Fruit fly (Drosophila melanogaster) whole organism, embryonic: Measurements from ENCODE around the gene Chmp1.

Experiments used
- ATbp ChIP-seq: fragments of 200-800 bp; sonication (Bioruptor generic); optimal IDR thresholded peaks from 2 replicates; lab custom pipeline; 2017; ENCODE audit warnings: missing biosample characterization, mild to moderate bottlenecking, missing genetic modification characterization, missing genetic modification reagents
- CG13123 ChIP-seq: fragments of 200-800 bp; sonication (Bioruptor generic); optimal IDR thresholded peaks from 2 replicates; lab custom pipeline; 2016; ENCODE audit warnings: missing biosample characterization, missing genetic modification characterization
- CG14050 ChIP-seq: fragments of 200-800 bp; sonication (Bioruptor generic); IDR thresholded peaks from 3 replicates; pipeline ENCODE4 v1.3.6; 2022; ENCODE audit warnings: missing biosample characterization, missing genetic modification characterization
- CG16779 ChIP-seq: fragments of 200-800 bp; sonication (Bioruptor generic); IDR thresholded peaks from 2 replicates; pipeline ENCODE4 v1.3.6; 2022; ENCODE audit warnings: missing biosample characterization, missing genetic modification characterization
- CG16863 ChIP-seq: fragments of 200-800 bp; sonication (Bioruptor generic); optimal IDR thresholded peaks from 3 replicates; lab custom pipeline; 2016; ENCODE audit warnings: missing biosample characterization, missing genetic modification characterization
- CG17568 ChIP-seq: fragments of 200-800 bp; sonication (Bioruptor generic); optimal IDR thresholded peaks from 2 replicates; lab custom pipeline; 2018; ENCODE audit warnings: missing biosample characterization, mild to moderate bottlenecking, missing genetic modification characterization, moderate library complexity
- CG2678 ChIP-seq: fragments of 200-800 bp; sonication (Bioruptor generic); optimal IDR thresholded peaks from 3 replicates; lab custom pipeline; 2019; ENCODE audit warnings: missing biosample characterization, mild to moderate bottlenecking, missing genetic modification characterization, moderate library complexity
- CG3065 ChIP-seq: fragments of 200-800 bp; sonication (Bioruptor generic); optimal IDR thresholded peaks from 2 replicates; lab custom pipeline; 2016; ENCODE audit warnings: missing biosample characterization, missing genetic modification characterization
- CG34376 ChIP-seq: fragments of 200-800 bp; sonication (Bioruptor generic); optimal IDR thresholded peaks from 2 replicates; lab custom pipeline; 2018; ENCODE audit warnings: missing biosample characterization, mild to moderate bottlenecking, missing genetic modification characterization
- CG42726 ChIP-seq: fragments of 200-800 bp; sonication (Bioruptor generic); IDR thresholded peaks from 2 replicates; pipeline ENCODE4 v1.3.6; 2022; ENCODE audit warnings: missing biosample characterization, missing genetic modification characterization; ENCODE audit not compliant: partially characterized antibody
- CG43689 ChIP-seq: fragments of 200-800 bp; sonication (Bioruptor generic); IDR thresholded peaks from 2 replicates; pipeline ENCODE4 v1.3.6; 2022; ENCODE audit warnings: missing biosample characterization, missing genetic modification characterization
- CG7745 ChIP-seq: fragments of 200-800 bp; sonication (Bioruptor generic); optimal IDR thresholded peaks from 2 replicates; lab custom pipeline; 2018; ENCODE audit warnings: missing biosample characterization, mild to moderate bottlenecking, missing genetic modification characterization, moderate library complexity
- CG7963 ChIP-seq: fragments of 200-800 bp; sonication (Bioruptor generic); IDR thresholded peaks from 3 replicates; pipeline ENCODE4 v1.3.6; 2022; ENCODE audit warnings: missing biosample characterization, missing genetic modification characterization; ENCODE audit not compliant: partially characterized antibody
- CG8290 ChIP-seq, 3 experiments: fragments of 200-800 bp; sonication (Bioruptor generic); optimal IDR thresholded peaks; 2 replicates each; lab custom pipeline; 2016 to 2019; ENCODE audit warnings: missing biosample characterization in 3 of 3, missing genetic modification characterization in 3 of 3, mild to moderate bottlenecking in 2 of 3, moderate library complexity in 1 of 3
- CG9215 ChIP-seq: fragments of 200-800 bp; sonication (Bioruptor generic); IDR thresholded peaks from 2 replicates; pipeline ENCODE4 v1.3.6; 2022; ENCODE audit warnings: missing biosample characterization, missing genetic modification characterization
- D19A ChIP-seq: fragments of 200-800 bp; optimal IDR thresholded peaks from 3 replicates; lab custom pipeline; 2019; ENCODE audit warnings: missing biosample characterization, mild to moderate bottlenecking, missing genetic modification characterization, moderate library complexity
- Dp ChIP-seq: fragments of 200-800 bp; sonication (Bioruptor generic); optimal IDR thresholded peaks from 2 replicates; lab custom pipeline; 2018; ENCODE audit warnings: missing biosample characterization, mild to moderate bottlenecking, missing genetic modification characterization, moderate library complexity
- Fer2 ChIP-seq: fragments of 200-800 bp; sonication (Bioruptor generic); optimal IDR thresholded peaks from 2 replicates; lab custom pipeline; 2018; ENCODE audit warnings: missing biosample characterization, mild to moderate bottlenecking, missing genetic modification characterization, moderate library complexity
- Gsc ChIP-seq: fragments of 200-800 bp; sonication (Bioruptor generic); IDR thresholded peaks from 2 replicates; pipeline ENCODE4 v1.3.6; 2022; ENCODE audit warnings: missing biosample characterization, missing genetic modification characterization
- Hand ChIP-seq: fragments of 200-800 bp; sonication (Bioruptor generic); optimal IDR thresholded peaks from 2 replicates; lab custom pipeline; 2017; ENCODE audit warnings: mild to moderate bottlenecking, missing biosample characterization, missing genetic modification reagents, missing genetic modification characterization
- Med ChIP-seq: fragments of 200-800 bp; sonication (Bioruptor generic); peaks from one replicate; lab custom pipeline; 2016; ENCODE audit warnings: missing biosample characterization, missing genetic modification characterization, mild to moderate bottlenecking, inconsistent platforms, moderate library complexity
- NK7.1 ChIP-seq: fragments of 200-800 bp; sonication (Bioruptor generic); optimal IDR thresholded peaks from 3 replicates; lab custom pipeline; 2016; ENCODE audit warnings: missing biosample characterization, missing genetic modification characterization
- Oaz ChIP-seq: fragments of 200-800 bp; sonication (Bioruptor generic); IDR thresholded peaks from 2 replicates; pipeline ENCODE4 v1.3.6; 2022; ENCODE audit warnings: missing biosample characterization, missing genetic modification characterization
- Sry-δ ChIP-seq: fragments of 200-800 bp; sonication (Bioruptor generic); optimal IDR thresholded peaks from 2 replicates; lab custom pipeline; 2016; ENCODE audit warnings: missing biosample characterization, missing genetic modification characterization
- Xbp1 ChIP-seq: fragments of 200-800 bp; sonication (Bioruptor generic); optimal IDR thresholded peaks from 3 replicates; lab custom pipeline; 2016; ENCODE audit warnings: missing biosample characterization, mild to moderate bottlenecking, missing genetic modification characterization
- amos ChIP-seq: fragments of 200-800 bp; sonication (Bioruptor generic); IDR thresholded peaks from 2 replicates; pipeline ENCODE4 v1.3.6; 2022; ENCODE audit warnings: missing biosample characterization, missing genetic modification characterization; ENCODE audit not compliant: partially characterized antibody
- az2 ChIP-seq: fragments of 200-800 bp; sonication (Bioruptor generic); optimal IDR thresholded peaks from 3 replicates; lab custom pipeline; 2016; ENCODE audit warnings: missing biosample characterization, missing genetic modification characterization
- crc ChIP-seq: fragments of 200-800 bp; sonication (Bioruptor generic); optimal IDR thresholded peaks from 2 replicates; lab custom pipeline; 2016; ENCODE audit warnings: missing biosample characterization, missing genetic modification characterization
- disco-r ChIP-seq: fragments of 200-800 bp; sonication (Bioruptor generic); optimal IDR thresholded peaks from 2 replicates; lab custom pipeline; 2016; ENCODE audit warnings: missing biosample characterization, missing genetic modification characterization
- en ChIP-seq: fragments of 200-800 bp; sonication (Bioruptor generic); optimal IDR thresholded peaks from 2 replicates; lab custom pipeline; 2016; ENCODE audit warnings: missing biosample characterization, missing genetic modification characterization
- fd102C ChIP-seq: fragments of 200-800 bp; sonication (Bioruptor generic); optimal IDR thresholded peaks from 2 replicates; lab custom pipeline; 2018; ENCODE audit warnings: missing biosample characterization, mild to moderate bottlenecking, missing genetic modification characterization, moderate library complexity
- gce ChIP-seq: fragments of 200-800 bp; sonication (Bioruptor generic); IDR thresholded peaks from 3 replicates; pipeline ENCODE4 v1.3.6; 2022; ENCODE audit warnings: missing biosample characterization, missing genetic modification characterization
- gem ChIP-seq: fragments of 200-800 bp; sonication (Bioruptor generic); optimal IDR thresholded peaks from 2 replicates; lab custom pipeline; 2019; ENCODE audit warnings: missing biosample characterization, mild to moderate bottlenecking, missing genetic modification characterization, moderate library complexity
- grn ChIP-seq: fragments of 200-800 bp; sonication (Bioruptor generic); optimal IDR thresholded peaks from 3 replicates; lab custom pipeline; 2017; ENCODE audit warnings: missing biosample characterization, missing genetic modification characterization
- hb ChIP-seq: fragments of 200-800 bp; sonication (Bioruptor generic); IDR thresholded peaks from 3 replicates; pipeline ENCODE4 v1.3.6; 2022; ENCODE audit warnings: missing biosample characterization, missing genetic modification characterization; ENCODE audit not compliant: partially characterized antibody
- kni ChIP-seq: fragments of 200-800 bp; sonication (Bioruptor generic); optimal IDR thresholded peaks from 3 replicates; lab custom pipeline; 2017; ENCODE audit warnings: mild to moderate bottlenecking, missing biosample characterization, missing genetic modification reagents, missing genetic modification characterization
- peb ChIP-seq: fragments of 200-800 bp; sonication (Bioruptor generic); IDR thresholded peaks from 2 replicates; pipeline ENCODE4 v1.3.6; 2022; ENCODE audit warnings: missing biosample characterization, missing genetic modification characterization
- prd ChIP-seq, 3 experiments: fragments of >200 bp in 2 of 3; fragments of 200-800 bp in 1 of 3; sonication (Bioruptor generic) in 1 of 3; optimal IDR thresholded peaks in 2 of 3; IDR thresholded peaks in 1 of 3; 2 replicates in 2 of 3; 3 replicates in 1 of 3; pipeline versions ENCODE4 v1.3.6 to Lab custom; 2017 to 2022; ENCODE audit warnings: missing biosample characterization in 1 of 3, missing genetic modification characterization in 1 of 3
- sens ChIP-seq: fragments of 200-800 bp; sonication (Bioruptor generic); peaks from one replicate; lab custom pipeline; 2016; ENCODE audit warnings: missing biosample characterization, missing genetic modification characterization
- sim ChIP-seq: fragments of 200-800 bp; sonication (Bioruptor generic); IDR thresholded peaks from 2 replicates; pipeline ENCODE4 v1.3.6; 2022; ENCODE audit warnings: missing biosample characterization, missing genetic modification characterization
- slou ChIP-seq: fragments of 200-800 bp; sonication (Bioruptor generic); optimal IDR thresholded peaks from 3 replicates; lab custom pipeline; 2016; ENCODE audit warnings: missing biosample characterization, missing genetic modification characterization
- sob ChIP-seq: fragments of 200-800 bp; sonication (Bioruptor generic); IDR thresholded peaks from 2 replicates; pipeline ENCODE4 v1.3.6; 2022; ENCODE audit warnings: missing biosample characterization, missing genetic modification characterization
- sr ChIP-seq: fragments of 200-800 bp; sonication (Bioruptor generic); IDR thresholded peaks from 3 replicates; pipeline ENCODE4 v1.3.6; 2022; ENCODE audit warnings: missing biosample characterization, missing genetic modification characterization
- tio ChIP-seq: fragments of 200-800 bp; sonication (Bioruptor generic); optimal IDR thresholded peaks from 2 replicates; lab custom pipeline; 2017; ENCODE audit warnings: missing biosample characterization, missing genetic modification characterization, inconsistent platforms
- ttk ChIP-seq: fragments of 200-800 bp; sonication (Bioruptor generic); IDR thresholded peaks from 2 replicates; pipeline ENCODE4 v2.1.2; 2022; ENCODE audit warnings: missing biosample characterization, missing genetic modification characterization
- twi ChIP-seq: fragments of 200-800 bp; optimal IDR thresholded peaks from 2 replicates; lab custom pipeline; 2019; ENCODE audit warnings: missing biosample characterization, mild to moderate bottlenecking, missing genetic modification characterization, moderate library complexity
- zfh2 ChIP-seq: fragments of 200-800 bp; sonication (Bioruptor generic); optimal IDR thresholded peaks from 2 replicates; lab custom pipeline; 2016; ENCODE audit warnings: missing biosample characterization, missing genetic modification characterization

Gene Chmp1

dm6 chr3L:18640584-18641527, 43.0 kb downstream of the Chmp1 start (continued):
- TF ChIP-seq sob (peak; percentile 99), CG16863 (peak; percentile 91), disco-r (GFP tag; lab: Kevin White, UChicago) (peak; percentile 40), sr (GFP tag; lab: Robert Waterston, UW) (peak; percentile 89), crc (GFP tag; lab: Kevin White, UChicago) (peak; percentile 89), gce (peak; percentile 98), ATbp (GFP tag; lab: Kevin White, UChicago) (peak; percentile 78), CG8290 (GFP tag; optimal IDR thresholded peaks at IDR 0.05; lab: Kevin White, UChicago) (peak; percentile 4), CG8290 (tag; optimal IDR thresholded peaks at IDR 0.05; lab: Kevin White, UChicago) (peak; percentile 59 to 99), CG43689 (peak; percentile 91), CG34376 (peak; percentile 81), hb (GFP tag; lab: Robert Waterston, UW) (no peak), amos (no peak), prd (optimal IDR thresholded peaks at IDR 0.05; lab: Kevin White, UChicago) (no peak), prd (GFP tag; IDR thresholded peaks at IDR 0.05; lab: Robert Waterston, UW) (peak; percentile 98), en (GFP tag; lab: Kevin White, UChicago) (peak; percentile 52), CG7963 (GFP tag; lab: Robert Waterston, UW) (no peak), fd102C (GFP tag; lab: Kevin White, UChicago) (no peak), Xbp1 (GFP tag; lab: Kevin White, UChicago) (peak; percentile 95), Oaz (peak; percentile 91), CG14050 (GFP tag; lab: Robert Waterston, UW) (peak; percentile 95), CG13123 (GFP tag; lab: Kevin White, UChicago) (peak; percentile 68), peb (GFP tag; lab: Robert Waterston, UW) (peak; percentile 92), D19A (peak; percentile 45)
- TF ChIP-seq, all 482 proteins: peak for 422

- TF ChIP-seq CG2678 (tag; lab: Kevin White, UChicago) (no peak), CG9215 (GFP tag; lab: Robert Waterston, UW) (no peak), gem (tag; lab: Kevin White, UChicago) (peak; percentile 26), tio (GFP tag; lab: Kevin White, UChicago) (peak; percentile 18), Gsc (no peak), Hand (GFP tag; lab: Kevin White, UChicago) (no peak)
- TF ChIP-seq, all 482 proteins: peak for 2
Measured at dm6 chr3L:18638487-18638886, 45.4 kb downstream of the Chmp1 start.

dm6 chr3L:18638043-18638442, 45.8 kb downstream of the Chmp1 start:
- TF ChIP-seq ttk (GFP tag; lab: Robert Waterston, UW), result no peak
- no peak for TF ChIP-seq CG42726 (GFP tag; lab: Robert Waterston, UW)
- no peak for TF ChIP-seq kni
- TF ChIP-seq CG14050 (GFP tag; lab: Robert Waterston, UW), result no peak
- no peak for TF ChIP-seq Dp (GFP tag; lab: Kevin White, UChicago)
- peak; percentile 60 for TF ChIP-seq sens (GFP tag; lab: Kevin White, UChicago)
- TF ChIP-seq grn (GFP tag; lab: Kevin White, UChicago), result peak; percentile 1
- no peak for TF ChIP-seq CG7745 (tag; lab: Kevin White, UChicago)
- no peak for TF ChIP-seq zfh2 (GFP tag; lab: Kevin White, UChicago)
- TF ChIP-seq Fer2 (tag; lab: Kevin White, UChicago), result no peak
- TF ChIP-seq Med (GFP tag; lab: Kevin White, UChicago), result no peak
- no peak for TF ChIP-seq CG13123 (GFP tag; lab: Kevin White, UChicago)
- no peak for TF ChIP-seq NK7.1
- TF ChIP-seq CG3065 (GFP tag; lab: Kevin White, UChicago), result no peak
- no peak for TF ChIP-seq sim (GFP tag; lab: Robert Waterston, UW)
- TF ChIP-seq CG16779, result no peak
- no peak for TF ChIP-seq twi (tag; lab: Kevin White, UChicago)
- TF ChIP-seq Sry-δ, result no peak
- no peak for TF ChIP-seq slou (GFP tag; lab: Kevin White, UChicago)
- no peak for TF ChIP-seq az2
- no peak for TF ChIP-seq CG17568 (GFP tag; lab: Kevin White, UChicago)
